Fruit fly (Drosophila melanogaster) whole organism, wandering third instar larva: ENCODE measurements around the gene Nha1.

Experiments
- Abd-B ChIP-seq: fragments of >200 bp; optimal IDR thresholded peaks from 2 replicates; lab custom pipeline; 2017; ENCODE audit warnings: missing biosample characterization, missing genetic modification characterization
- CG9705 ChIP-seq: fragments of 200-800 bp; sonication (Bioruptor generic); optimal IDR thresholded peaks from 2 replicates; lab custom pipeline; 2018; ENCODE audit warnings: missing biosample characterization, mild to moderate bottlenecking, missing genetic modification characterization
- Dfd ChIP-seq: fragments of >200 bp; optimal IDR thresholded peaks from 2 replicates; lab custom pipeline; 2017; ENCODE audit warnings: missing biosample characterization, missing genetic modification characterization
- GATAd ChIP-seq: sonication (Bioruptor generic); optimal IDR thresholded peaks from 2 replicates; lab custom pipeline; 2016; ENCODE audit warnings: missing biosample characterization, missing genetic modification characterization
- HLH106 ChIP-seq: fragments of 200-800 bp; optimal IDR thresholded peaks from 3 replicates; lab custom pipeline; 2019; ENCODE audit warnings: missing biosample characterization, mild to moderate bottlenecking, missing genetic modification characterization, moderate library complexity
- Hnf4 ChIP-seq: fragments of 200-800 bp; sonication (Bioruptor generic); optimal IDR thresholded peaks from 2 replicates; lab custom pipeline; 2016; ENCODE audit warnings: missing biosample characterization, mild to moderate bottlenecking, missing genetic modification characterization
- Hr83 ChIP-seq: fragments of 200-300 bp; sonication (Bioruptor generic); optimal IDR thresholded peaks from 2 replicates; lab custom pipeline; 2016; ENCODE audit warnings: missing biosample characterization, mild to moderate bottlenecking, missing genetic modification characterization, moderate library complexity; ENCODE audit not compliant: poor library complexity, severe bottlenecking
- Myc ChIP-seq: fragments of >200 bp; optimal IDR thresholded peaks from 2 replicates; lab custom pipeline; 2017
- N ChIP-seq: fragments of >200 bp; optimal IDR thresholded peaks from 2 replicates; lab custom pipeline; 2018; ENCODE audit warnings: missing biosample characterization, missing external identifiers, missing genetic modification characterization
- OdsH ChIP-seq: fragments of 200-800 bp; sonication (Bioruptor generic); optimal IDR thresholded peaks from 2 replicates; lab custom pipeline; 2016; ENCODE audit warnings: missing biosample characterization, mild to moderate bottlenecking, missing genetic modification characterization
- Rel ChIP-seq, 2 experiments: fragments of 200-800 bp; sonication (Bioruptor generic) in 1 of 2; optimal IDR thresholded peaks; 2 replicates in 1 of 2; 3 replicates in 1 of 2; lab custom pipeline; 2016 to 2019; ENCODE audit warnings: mild to moderate bottlenecking in 2 of 2, missing biosample characterization in 2 of 2, missing genetic modification characterization in 2 of 2, moderate library complexity in 1 of 2
- Sp1 ChIP-seq: fragments of 200-800 bp; sonication (Bioruptor generic); optimal IDR thresholded peaks from 3 replicates; lab custom pipeline; 2019; ENCODE audit warnings: missing biosample characterization, mild to moderate bottlenecking, missing genetic modification characterization, moderate library complexity
- Vsx2 ChIP-seq: fragments of 200-300, 225-300 bp; sonication (Bioruptor generic); optimal IDR thresholded peaks from 2 replicates; lab custom pipeline; 2018; ENCODE audit warnings: missing biosample characterization, missing genetic modification characterization; ENCODE audit not compliant: partially characterized antibody
- dl ChIP-seq, 2 experiments: fragments of 175-275, 200-275 bp in 1 of 2; fragments of 200-275 bp in 1 of 2; sonication (Bioruptor generic); optimal IDR thresholded peaks; lab custom pipeline; 2018; ENCODE audit warnings: mild to moderate bottlenecking in 2 of 2, missing biosample characterization in 2 of 2, missing genetic modification characterization in 2 of 2, moderate library complexity in 2 of 2; ENCODE audit not compliant: partially characterized antibody in 2 of 2, insufficient read depth in 1 of 2
- dmrt93B ChIP-seq: fragments of 200-800 bp; sonication (Bioruptor generic); optimal IDR thresholded peaks from 2 replicates; lab custom pipeline; 2018; ENCODE audit warnings: missing biosample characterization, mild to moderate bottlenecking, missing genetic modification characterization
- ey ChIP-seq: fragments of 200-800 bp; sonication (Bioruptor generic); optimal IDR thresholded peaks from 2 replicates; lab custom pipeline; 2016; ENCODE audit warnings: missing biosample characterization, missing genetic modification characterization
- foxo ChIP-seq, 2 experiments: fragments of 200-800 bp; sonication (Bioruptor generic); optimal IDR thresholded peaks; 2 replicates in 1 of 2; 3 replicates in 1 of 2; lab custom pipeline; 2016 to 2017; ENCODE audit warnings: missing biosample characterization in 2 of 2, missing genetic modification characterization in 2 of 2
- fru ChIP-seq: fragments of 200-800 bp; sonication (Bioruptor generic); optimal IDR thresholded peaks from 3 replicates; lab custom pipeline; 2016; ENCODE audit warnings: missing biosample characterization, mild to moderate bottlenecking, missing genetic modification characterization
- h ChIP-seq: fragments of 200-800 bp; sonication (Bioruptor generic); optimal IDR thresholded peaks from 3 replicates; lab custom pipeline; 2016; ENCODE audit warnings: missing biosample characterization, mild to moderate bottlenecking, missing genetic modification characterization
- jim ChIP-seq: fragments of 175-275, 200-325 bp; sonication (Bioruptor generic); optimal IDR thresholded peaks from 2 replicates; lab custom pipeline; 2016; ENCODE audit warnings: missing biosample characterization, mild to moderate bottlenecking, missing genetic modification characterization
- pan ChIP-seq: fragments of >200 bp; optimal IDR thresholded peaks from 2 replicates; lab custom pipeline; 2017
- psq ChIP-seq: fragments of 200-800 bp; sonication (Bioruptor generic); optimal IDR thresholded peaks from 3 replicates; lab custom pipeline; 2017; ENCODE audit warnings: missing biosample characterization, mild to moderate bottlenecking, missing genetic modification characterization, moderate library complexity
- sv ChIP-seq: fragments of 200-800 bp; sonication (Bioruptor generic); optimal IDR thresholded peaks from 3 replicates; lab custom pipeline; 2016; ENCODE audit warnings: missing biosample characterization, missing genetic modification characterization
- tai ChIP-seq: sonication (Bioruptor generic); optimal IDR thresholded peaks from 2 replicates; lab custom pipeline; 2016; ENCODE audit warnings: missing biosample characterization, missing genetic modification characterization
- woc ChIP-seq: sonication (Bioruptor generic); optimal IDR thresholded peaks from 2 replicates; lab custom pipeline; 2016; ENCODE audit warnings: missing biosample characterization, mild to moderate bottlenecking, missing genetic modification characterization

Nha1 gene

dm6 chr2L:6868178-6868867 lies 1.9 kb downstream of the Nha1 start:
- no peak for TF ChIP-seq psq (GFP tag; lab: Kevin White, UChicago)
- TF ChIP-seq GATAd (GFP tag; lab: Kevin White, UChicago), result no peak
- no peak for TF ChIP-seq pan
- no peak for TF ChIP-seq Vsx2 (GFP tag; lab: Kevin White, UChicago)
- TF ChIP-seq h (GFP tag; lab: Kevin White, UChicago), result peak; percentile 50

- TF ChIP-seq ey (GFP tag; lab: Kevin White, UChicago) (no peak), foxo (GFP tag; optimal IDR thresholded peaks at IDR 0.05; lab: Kevin White, UChicago) (no peak), Dfd (GFP tag; lab: Kevin White, UChicago) (no peak), Hr83 (GFP tag; lab: Kevin White, UChicago) (no peak), Abd-B (GFP tag; lab: Kevin White, UChicago) (no peak), tai (GFP tag; lab: Kevin White, UChicago) (no peak), OdsH (GFP tag; lab: Kevin White, UChicago) (no peak), Myc (lab: Kevin White, UChicago) (peak; percentile 68), Vsx2 (GFP tag; lab: Kevin White, UChicago) (peak; percentile 69), fru (GFP tag; lab: Kevin White, UChicago) (no peak), dmrt93B (GFP tag; lab: Kevin White, UChicago) (no peak), Hnf4 (GFP tag; lab: Kevin White, UChicago) (no peak), woc (no peak)
Observed at dm6 chr2L:6853917-6854316, 16.3 kb downstream of the Nha1 start.

- TF ChIP-seq Myc (lab: Kevin White, UChicago), result peak; percentile 82
- TF ChIP-seq GATAd (GFP tag; lab: Kevin White, UChicago), result no peak
Observed at dm6 chr2L:6851963-6852671, 18.1 kb downstream of the Nha1 start, which contains the start of gene Rca1. Gene Rca1 (plus strand): TSS chr2L:6852315.

- TF ChIP-seq sv (no peak), dmrt93B (GFP tag; lab: Kevin White, UChicago) (no peak), ey (GFP tag; lab: Kevin White, UChicago) (no peak), OdsH (GFP tag; lab: Kevin White, UChicago) (no peak), dl (GFP tag; optimal IDR thresholded peaks at IDR 0.05; lab: Kevin White, UChicago; ENCODE audit: insufficient read depth in 1 of 2, partially characterized antibody in 2 of 2) (no peak), CG9705 (GFP tag; lab: Kevin White, UChicago) (no peak), Hr83 (GFP tag; lab: Kevin White, UChicago) (no peak), woc (no peak), Hnf4 (GFP tag; lab: Kevin White, UChicago) (no peak), tai (GFP tag; lab: Kevin White, UChicago) (no peak)
Observed at dm6 chr2L:6850963-6851362, 19.2 kb downstream of the Nha1 start.

- TF ChIP-seq dl (GFP tag; optimal IDR thresholded peaks at IDR 0.05; lab: Kevin White, UChicago; ENCODE audit: insufficient read depth in 1 of 2, partially characterized antibody in 2 of 2), result no peak
- no peak for TF ChIP-seq Dfd (GFP tag; lab: Kevin White, UChicago)
- TF ChIP-seq jim (GFP tag; lab: Kevin White, UChicago), result no peak
- TF ChIP-seq OdsH (GFP tag; lab: Kevin White, UChicago), result no peak
- no peak for TF ChIP-seq dmrt93B (GFP tag; lab: Kevin White, UChicago)
- TF ChIP-seq CG9705 (GFP tag; lab: Kevin White, UChicago), result no peak
- no peak for TF ChIP-seq ey (GFP tag; lab: Kevin White, UChicago)
- TF ChIP-seq Hnf4 (GFP tag; lab: Kevin White, UChicago), result no peak
- no peak for TF ChIP-seq Sp1
- no peak for TF ChIP-seq N (GFP tag; lab: Kevin White, UChicago)
- TF ChIP-seq fru (GFP tag; lab: Kevin White, UChicago), result no peak
- TF ChIP-seq HLH106 (tag; lab: Kevin White, UChicago), result no peak
- no peak for TF ChIP-seq Rel (GFP tag; optimal IDR thresholded peaks at IDR 0.05; lab: Kevin White, UChicago)
- no peak for TF ChIP-seq Rel (tag; optimal IDR thresholded peaks at IDR 0.05; lab: Kevin White, UChicago)
Observed at dm6 chr2L:6843434-6843833, 26.8 kb downstream of the Nha1 start.
